Worm (Caenorhabditis elegans) whole organism, L2 larva: ENCODE data around the gene cut-3.
A peak's percentile ranks its signal among the peaks of the same experiment; 100 is the strongest.

Experiments used
- aly-2 ChIP-seq: fragments of 150-350 bp; optimal IDR thresholded peaks from 2 replicates; lab custom pipeline; 2014; ENCODE audit warnings: missing biosample characterization, missing genetic modification characterization
- ceh-16 ChIP-seq: fragments of 150-350 bp; optimal IDR thresholded peaks from 2 replicates; lab custom pipeline; 2014; ENCODE audit warnings: missing biosample characterization, missing genetic modification characterization
- ceh-82 ChIP-seq: fragments of 150-350 bp; optimal IDR thresholded peaks from 2 replicates; lab custom pipeline; 2014; ENCODE audit warnings: missing biosample characterization, missing genetic modification characterization
- fos-1 ChIP-seq: fragments of 150-350 bp; optimal IDR thresholded peaks from 2 replicates; lab custom pipeline; 2014; ENCODE audit warnings: missing biosample characterization, missing genetic modification characterization
- lsy-2 ChIP-seq, 2 experiments: fragments of 150-350 bp in 1 of 2; sonication (generic microtip) in 1 of 2; optimal IDR thresholded peaks; 2 replicates each; lab custom pipeline; 2014 to 2017; ENCODE audit warnings: missing biosample characterization in 2 of 2, missing genetic modification characterization in 2 of 2
- nhr-11 ChIP-seq: fragments of 150-350 bp; optimal IDR thresholded peaks from 2 replicates; lab custom pipeline; 2014; ENCODE audit warnings: missing biosample characterization, missing genetic modification characterization
- nhr-12 ChIP-seq: fragments of 150-350 bp; optimal IDR thresholded peaks from 2 replicates; lab custom pipeline; 2014; ENCODE audit warnings: missing biosample characterization, missing genetic modification characterization
- nhr-21 ChIP-seq: fragments of 150-350 bp; optimal IDR thresholded peaks from 2 replicates; lab custom pipeline; 2014; ENCODE audit warnings: missing biosample characterization, missing genetic modification characterization
- nhr-23 ChIP-seq: fragments of 150-350 bp; optimal IDR thresholded peaks from 2 replicates; lab custom pipeline; 2014; ENCODE audit warnings: missing biosample characterization, missing genetic modification reagents, missing genetic modification characterization
- nhr-25 ChIP-seq: fragments of 150-350 bp; sonication (generic microtip); optimal IDR thresholded peaks from 3 replicates; lab custom pipeline; 2014; ENCODE audit warnings: missing biosample characterization, missing genetic modification characterization
- snpc-4 ChIP-seq: fragments of 150-350 bp; optimal IDR thresholded peaks from 2 replicates; lab custom pipeline; 2014; ENCODE audit warnings: missing biosample characterization, missing genetic modification characterization
- unc-39 ChIP-seq: fragments of 150-350 bp; optimal IDR thresholded peaks from 2 replicates; lab custom pipeline; 2014; ENCODE audit warnings: missing biosample characterization, missing genetic modification characterization
- unc-62 ChIP-seq: fragments of 150-350 bp; optimal IDR thresholded peaks from 2 replicates; lab custom pipeline; 2014; ENCODE audit warnings: missing biosample characterization, missing genetic modification reagents, missing genetic modification characterization
- ztf-4 ChIP-seq: fragments of 150-350 bp; optimal IDR thresholded peaks from 2 replicates; lab custom pipeline; 2014; ENCODE audit warnings: missing biosample characterization, missing genetic modification characterization

ce11 chrII:8428947-8429919 is 17.4 kb downstream of the cut-3 start:
- TF ChIP-seq ceh-16 (tag; lab: Kevin White, UChicago), result no peak
- TF ChIP-seq ceh-82 (tag; lab: Kevin White, UChicago), result no peak
- TF ChIP-seq nhr-12, result no peak
- no peak for TF ChIP-seq unc-62 (GFP tag; lab: Kevin White, UChicago)
- TF ChIP-seq nhr-25 (tag; lab: Kevin White, UChicago), result no peak
- TF ChIP-seq aly-2 (tag; lab: Kevin White, UChicago), result no peak
- no peak for TF ChIP-seq unc-39
- no peak for TF ChIP-seq ztf-4 (tag; lab: Kevin White, UChicago)
- TF ChIP-seq nhr-21 (tag; lab: Kevin White, UChicago), result no peak
- no peak for TF ChIP-seq nhr-23 (tag; lab: Kevin White, UChicago)
- no peak for TF ChIP-seq nhr-11 (tag; lab: Kevin White, UChicago)
- TF ChIP-seq fos-1, result no peak
- no peak for TF ChIP-seq snpc-4 (tag; lab: Kevin White, UChicago)
- peak in 1 of 2 experiments; percentile 60 for TF ChIP-seq lsy-2 (tag; optimal IDR thresholded peaks at IDR 0.05; lab: Kevin White, UChicago)
